Fruit fly (Drosophila melanogaster): Measurements from ENCODE around the gene ATPsyndelta.

DNA sequence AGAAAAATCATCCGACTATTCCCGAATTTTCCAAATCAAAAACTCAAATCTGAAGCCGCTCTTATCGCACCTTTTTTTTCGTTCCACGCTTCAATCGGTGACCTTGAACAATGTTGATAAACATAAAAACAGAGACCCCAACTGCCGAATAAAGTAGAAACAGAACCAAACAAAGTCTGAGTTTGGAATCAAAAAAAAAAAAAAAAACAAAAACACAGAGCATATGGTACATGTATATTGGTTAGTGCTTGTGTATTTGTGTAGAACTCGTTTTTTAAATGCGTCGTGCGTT lies 51.1 kb downstream of the ATPsyndelta start:
- no peak for TF ChIP-seq CG8478 (optimal IDR thresholded peaks at IDR 0.05)
- TF ChIP-seq CTCF (optimal IDR thresholded peaks at IDR 0.05): no peak
